Fruit fly (Drosophila melanogaster) whole organism: Measurements from ENCODE around the gene CG43127.

Experiments used
- Dll ChIP-seq: fragments of >200 bp; optimal IDR thresholded peaks from 2 replicates; lab custom pipeline; 2017
- EcR ChIP-seq, 2 experiments: fragments of >200 bp; optimal IDR thresholded peaks; 2 replicates each; lab custom pipeline; 2017; ENCODE audit warnings: missing biosample characterization in 2 of 2, missing genetic modification characterization in 2 of 2, missing genetic modification reagents in 2 of 2
- pan ChIP-seq: fragments of >200 bp; optimal IDR thresholded peaks from 2 replicates; lab custom pipeline; 2017
- psq ChIP-seq: fragments of >200 bp; optimal IDR thresholded peaks from 2 replicates; lab custom pipeline; 2017
- usp ChIP-seq: fragments of >200 bp; optimal IDR thresholded peaks from 2 replicates; lab custom pipeline; 2017; ENCODE audit warnings: missing biosample characterization, missing genetic modification characterization, mixed read lengths

DNA sequence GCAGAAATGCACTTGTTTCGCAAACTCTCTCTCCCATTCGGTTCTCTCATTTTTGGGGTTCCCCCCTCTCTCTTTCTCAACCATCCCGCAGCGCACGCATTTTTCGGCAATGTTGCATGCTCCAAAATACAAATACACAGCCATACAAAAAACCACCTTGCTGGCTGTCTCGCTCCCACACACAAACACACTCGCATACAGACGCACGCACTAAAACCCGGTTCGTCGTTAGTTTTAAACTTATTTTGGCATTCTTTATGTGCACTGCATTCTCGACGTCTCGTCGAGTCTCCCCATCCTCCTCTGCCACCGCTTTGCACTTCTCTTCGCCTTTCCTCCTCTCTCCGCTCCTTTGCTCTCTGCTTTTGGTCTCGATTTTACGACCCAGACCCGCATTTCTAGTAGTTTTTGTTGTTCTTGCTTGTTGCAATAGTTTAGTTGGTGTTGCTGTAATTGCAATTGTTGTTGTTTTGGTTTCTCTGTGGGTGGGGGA, 41.2 kb upstream of the CG43127 start:
- TF ChIP-seq pan (lab: Kevin White, UChicago) (no peak), usp (no peak), psq (no peak), EcR (GFP tag; optimal IDR thresholded peaks at IDR 0.05; lab: Kevin White, UChicago) (no peak), Dll (lab: Kevin White, UChicago) (peak; percentile 56)
